Worm (Caenorhabditis elegans) whole organism, L2 larva: ENCODE data around the gene F25E5.8.

Experiments used
- egl-27 ChIP-seq: sonication (generic microtip); optimal IDR thresholded peaks from 3 replicates; lab custom pipeline; 2017; ENCODE audit warnings: missing biosample characterization, missing genetic modification reagents, missing genetic modification characterization
- mdl-1 ChIP-seq, 2 experiments: fragments of 150-350 bp in 1 of 2; sonication (generic microtip) in 1 of 2; optimal IDR thresholded peaks; 2 replicates each; lab custom pipeline; 2017; ENCODE audit warnings: missing biosample characterization in 2 of 2, missing genetic modification characterization in 2 of 2
- snpc-4 ChIP-seq: fragments of 150-350 bp; optimal IDR thresholded peaks from 2 replicates; lab custom pipeline; 2014; ENCODE audit warnings: missing biosample characterization, missing genetic modification characterization
- unc-39 ChIP-seq: fragments of 150-350 bp; optimal IDR thresholded peaks from 2 replicates; lab custom pipeline; 2014; ENCODE audit warnings: missing biosample characterization, missing genetic modification characterization
- ztf-11 ChIP-seq: sonication (generic microtip); optimal IDR thresholded peaks from 2 replicates; lab custom pipeline; 2017; ENCODE audit warnings: missing biosample characterization, missing genetic modification characterization

DNA sequence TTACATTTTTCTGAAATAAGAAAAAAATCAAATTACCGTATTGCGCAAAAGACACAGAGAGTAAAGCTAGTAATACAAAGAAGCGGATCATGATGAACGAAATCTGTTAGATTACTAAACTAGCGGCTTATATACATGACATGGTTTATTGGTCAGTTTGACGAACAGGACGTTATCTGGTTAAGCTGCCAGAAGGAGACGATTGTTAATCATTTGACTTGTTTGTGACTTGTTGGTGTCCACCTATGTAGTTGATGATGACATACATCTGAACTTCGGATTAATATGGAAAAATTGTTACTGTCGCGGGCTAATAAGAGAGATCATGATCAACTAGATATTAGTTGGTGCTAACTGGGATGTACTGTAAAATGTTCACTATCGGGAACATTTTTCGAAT is 35.6 kb upstream of the F25E5.8 start, which contains the start of gene cnc-9:
- TF ChIP-seq egl-27 (tag; lab: Kevin White, UChicago) (no peak), snpc-4 (tag; lab: Kevin White, UChicago) (no peak), unc-39 (tag; lab: Kevin White, UChicago) (no peak), mdl-1 (tag; optimal IDR thresholded peaks at IDR 0.05; lab: Kevin White, UChicago) (no peak), ztf-11 (tag; lab: Kevin White, UChicago) (no peak)
